Fruit fly (Drosophila melanogaster) whole organism, wandering third instar larva: ENCODE measurements around the gene CG5276.

ENCODE experiments used
- CG32264 ChIP-seq: fragments of 200-800 bp; sonication (Bioruptor generic); optimal IDR thresholded peaks from 2 replicates; lab custom pipeline; 2016; ENCODE audit warnings: missing biosample characterization, missing genetic modification characterization
- CG9705 ChIP-seq: fragments of 200-800 bp; sonication (Bioruptor generic); optimal IDR thresholded peaks from 2 replicates; lab custom pipeline; 2018; ENCODE audit warnings: missing biosample characterization, mild to moderate bottlenecking, missing genetic modification characterization
- CrebA ChIP-seq: fragments of 200-800 bp; sonication (Bioruptor generic); optimal IDR thresholded peaks from 2 replicates; lab custom pipeline; 2016; ENCODE audit warnings: missing biosample characterization, mild to moderate bottlenecking, missing genetic modification characterization, borderline replicate concordance
- Dfd ChIP-seq: fragments of >200 bp; optimal IDR thresholded peaks from 2 replicates; lab custom pipeline; 2017; ENCODE audit warnings: missing biosample characterization, missing genetic modification characterization
- GATAd ChIP-seq: sonication (Bioruptor generic); optimal IDR thresholded peaks from 2 replicates; lab custom pipeline; 2016; ENCODE audit warnings: missing biosample characterization, missing genetic modification characterization
- HLH106 ChIP-seq: fragments of 200-800 bp; optimal IDR thresholded peaks from 3 replicates; lab custom pipeline; 2019; ENCODE audit warnings: missing biosample characterization, mild to moderate bottlenecking, missing genetic modification characterization, moderate library complexity
- Hnf4 ChIP-seq: fragments of 200-800 bp; sonication (Bioruptor generic); optimal IDR thresholded peaks from 2 replicates; lab custom pipeline; 2016; ENCODE audit warnings: missing biosample characterization, mild to moderate bottlenecking, missing genetic modification characterization
- Hr83 ChIP-seq: fragments of 200-300 bp; sonication (Bioruptor generic); optimal IDR thresholded peaks from 2 replicates; lab custom pipeline; 2016; ENCODE audit warnings: missing biosample characterization, mild to moderate bottlenecking, missing genetic modification characterization, moderate library complexity; ENCODE audit not compliant: poor library complexity, severe bottlenecking
- Jra ChIP-seq: sonication (Bioruptor generic); optimal IDR thresholded peaks from 2 replicates; lab custom pipeline; 2016; ENCODE audit warnings: missing biosample characterization, missing genetic modification characterization
- Myc ChIP-seq: fragments of >200 bp; optimal IDR thresholded peaks from 2 replicates; lab custom pipeline; 2017
- N ChIP-seq: fragments of >200 bp; optimal IDR thresholded peaks from 2 replicates; lab custom pipeline; 2018; ENCODE audit warnings: missing biosample characterization, missing external identifiers, missing genetic modification characterization
- OdsH ChIP-seq: fragments of 200-800 bp; sonication (Bioruptor generic); optimal IDR thresholded peaks from 2 replicates; lab custom pipeline; 2016; ENCODE audit warnings: missing biosample characterization, mild to moderate bottlenecking, missing genetic modification characterization
- Rel ChIP-seq, 2 experiments: fragments of 200-800 bp; sonication (Bioruptor generic) in 1 of 2; optimal IDR thresholded peaks; 2 replicates in 1 of 2; 3 replicates in 1 of 2; lab custom pipeline; 2016 to 2019; ENCODE audit warnings: mild to moderate bottlenecking in 2 of 2, missing biosample characterization in 2 of 2, missing genetic modification characterization in 2 of 2, moderate library complexity in 1 of 2
- Sp1 ChIP-seq: fragments of 200-800 bp; sonication (Bioruptor generic); optimal IDR thresholded peaks from 3 replicates; lab custom pipeline; 2019; ENCODE audit warnings: missing biosample characterization, mild to moderate bottlenecking, missing genetic modification characterization, moderate library complexity
- Vsx2 ChIP-seq: fragments of 200-300, 225-300 bp; sonication (Bioruptor generic); optimal IDR thresholded peaks from 2 replicates; lab custom pipeline; 2018; ENCODE audit warnings: missing biosample characterization, missing genetic modification characterization; ENCODE audit not compliant: partially characterized antibody
- br ChIP-seq: fragments of 200-800 bp; sonication (Bioruptor generic); optimal IDR thresholded peaks from 2 replicates; lab custom pipeline; 2016; ENCODE audit warnings: missing biosample characterization, missing genetic modification characterization
- dl ChIP-seq, 2 experiments: fragments of 175-275, 200-275 bp in 1 of 2; fragments of 200-275 bp in 1 of 2; sonication (Bioruptor generic); optimal IDR thresholded peaks; lab custom pipeline; 2018; ENCODE audit warnings: mild to moderate bottlenecking in 2 of 2, missing biosample characterization in 2 of 2, missing genetic modification characterization in 2 of 2, moderate library complexity in 2 of 2; ENCODE audit not compliant: partially characterized antibody in 2 of 2, insufficient read depth in 1 of 2
- dmrt93B ChIP-seq: fragments of 200-800 bp; sonication (Bioruptor generic); optimal IDR thresholded peaks from 2 replicates; lab custom pipeline; 2018; ENCODE audit warnings: missing biosample characterization, mild to moderate bottlenecking, missing genetic modification characterization
- dsf ChIP-seq: sonication (Bioruptor generic); optimal IDR thresholded peaks from 2 replicates; lab custom pipeline; 2016; ENCODE audit warnings: missing biosample characterization, missing genetic modification characterization, borderline replicate concordance
- ey ChIP-seq: fragments of 200-800 bp; sonication (Bioruptor generic); optimal IDR thresholded peaks from 2 replicates; lab custom pipeline; 2016; ENCODE audit warnings: missing biosample characterization, missing genetic modification characterization
- foxo ChIP-seq, 2 experiments: fragments of 200-800 bp; sonication (Bioruptor generic); optimal IDR thresholded peaks; 2 replicates in 1 of 2; 3 replicates in 1 of 2; lab custom pipeline; 2016 to 2017; ENCODE audit warnings: missing biosample characterization in 2 of 2, missing genetic modification characterization in 2 of 2
- fru ChIP-seq: fragments of 200-800 bp; sonication (Bioruptor generic); optimal IDR thresholded peaks from 3 replicates; lab custom pipeline; 2016; ENCODE audit warnings: missing biosample characterization, mild to moderate bottlenecking, missing genetic modification characterization
- h ChIP-seq: fragments of 200-800 bp; sonication (Bioruptor generic); optimal IDR thresholded peaks from 3 replicates; lab custom pipeline; 2016; ENCODE audit warnings: missing biosample characterization, mild to moderate bottlenecking, missing genetic modification characterization
- lola ChIP-seq: fragments of >200 bp; optimal IDR thresholded peaks from 2 replicates; lab custom pipeline; 2017; ENCODE audit warnings: missing biosample characterization, missing genetic modification characterization
- pan ChIP-seq: fragments of >200 bp; optimal IDR thresholded peaks from 2 replicates; lab custom pipeline; 2017
- psq ChIP-seq: fragments of 200-800 bp; sonication (Bioruptor generic); optimal IDR thresholded peaks from 3 replicates; lab custom pipeline; 2017; ENCODE audit warnings: missing biosample characterization, mild to moderate bottlenecking, missing genetic modification characterization, moderate library complexity
- rgr ChIP-seq: fragments of 200-800 bp; sonication (Bioruptor generic); optimal IDR thresholded peaks from 3 replicates; lab custom pipeline; 2016; ENCODE audit warnings: missing biosample characterization, mild to moderate bottlenecking, missing genetic modification characterization
- sage ChIP-seq: fragments of 200-800 bp; sonication (Bioruptor generic); optimal IDR thresholded peaks from 2 replicates; lab custom pipeline; 2016; ENCODE audit warnings: missing biosample characterization, mild to moderate bottlenecking, missing genetic modification characterization
- sv ChIP-seq: fragments of 200-800 bp; sonication (Bioruptor generic); optimal IDR thresholded peaks from 3 replicates; lab custom pipeline; 2016; ENCODE audit warnings: missing biosample characterization, missing genetic modification characterization
- tai ChIP-seq: sonication (Bioruptor generic); optimal IDR thresholded peaks from 2 replicates; lab custom pipeline; 2016; ENCODE audit warnings: missing biosample characterization, missing genetic modification characterization
- usp ChIP-seq: fragments of >200 bp; optimal IDR thresholded peaks from 2 replicates; lab custom pipeline; 2017; ENCODE audit warnings: missing biosample characterization, missing genetic modification characterization
- woc ChIP-seq: sonication (Bioruptor generic); optimal IDR thresholded peaks from 2 replicates; lab custom pipeline; 2016; ENCODE audit warnings: missing biosample characterization, mild to moderate bottlenecking, missing genetic modification characterization

The CG5276 gene

dm6 chr3R:11452041-11452440 is 20.5 kb downstream of the CG5276 start:
- TF ChIP-seq Vsx2 (GFP tag; lab: Kevin White, UChicago): peak; percentile 53
- no peak for TF ChIP-seq dsf (GFP tag; lab: Kevin White, UChicago)
- no peak for TF ChIP-seq Jra (GFP tag; lab: Kevin White, UChicago)
- TF ChIP-seq N (GFP tag; lab: Kevin White, UChicago): peak; percentile 62
- no peak for TF ChIP-seq HLH106 (tag; lab: Kevin White, UChicago)
- TF ChIP-seq h (GFP tag; lab: Kevin White, UChicago): no peak
- TF ChIP-seq dmrt93B (GFP tag; lab: Kevin White, UChicago): no peak
- TF ChIP-seq Myc (lab: Kevin White, UChicago): peak; percentile 80
- no peak for TF ChIP-seq pan (lab: Kevin White, UChicago)
- TF ChIP-seq Rel (GFP tag; optimal IDR thresholded peaks at IDR 0.05; lab: Kevin White, UChicago): no peak
- no peak for TF ChIP-seq Rel (tag; optimal IDR thresholded peaks at IDR 0.05; lab: Kevin White, UChicago)
- TF ChIP-seq sage (GFP tag; lab: Kevin White, UChicago): no peak
- TF ChIP-seq CrebA (GFP tag; lab: Kevin White, UChicago): no peak
- no peak for TF ChIP-seq sv

- peak; percentile 67 for TF ChIP-seq Sp1 (GFP tag; lab: Kevin White, UChicago)
- no peak for TF ChIP-seq pan (lab: Kevin White, UChicago)
- no peak for TF ChIP-seq Vsx2 (GFP tag; lab: Kevin White, UChicago)
- peak; percentile 74 for TF ChIP-seq HLH106 (tag; lab: Kevin White, UChicago)
- no peak for TF ChIP-seq Dfd
- peak; percentile 24 for TF ChIP-seq Jra (GFP tag; lab: Kevin White, UChicago)
- TF ChIP-seq dsf (GFP tag; lab: Kevin White, UChicago): no peak
- TF ChIP-seq dmrt93B (GFP tag; lab: Kevin White, UChicago): peak; percentile 68
- no peak for TF ChIP-seq Rel (GFP tag; optimal IDR thresholded peaks at IDR 0.05; lab: Kevin White, UChicago)
- peak; percentile 100 for TF ChIP-seq Rel (tag; optimal IDR thresholded peaks at IDR 0.05; lab: Kevin White, UChicago)
- TF ChIP-seq psq (GFP tag; lab: Kevin White, UChicago): peak; percentile 69
- no peak for TF ChIP-seq tai (GFP tag; lab: Kevin White, UChicago)
- peak; percentile 75 for TF ChIP-seq fru (GFP tag; lab: Kevin White, UChicago)
- TF ChIP-seq h (GFP tag; lab: Kevin White, UChicago): peak; percentile 76
- TF ChIP-seq CG32264 (GFP tag; lab: Kevin White, UChicago): peak; percentile 41
- peak in 1 of 2 experiments; percentile 74 for TF ChIP-seq foxo (GFP tag; optimal IDR thresholded peaks at IDR 0.05; lab: Kevin White, UChicago)
- TF ChIP-seq sv: peak; percentile 31
- peak; percentile 76 for TF ChIP-seq ey
- peak; percentile 73 for TF ChIP-seq OdsH (GFP tag; lab: Kevin White, UChicago)
- TF ChIP-seq rgr (GFP tag; lab: Kevin White, UChicago): peak; percentile 76
- TF ChIP-seq br (GFP tag; lab: Kevin White, UChicago): peak; percentile 76
- TF ChIP-seq woc (GFP tag; lab: Kevin White, UChicago): peak; percentile 45
- TF ChIP-seq CG9705 (GFP tag; lab: Kevin White, UChicago): peak; percentile 31
- TF ChIP-seq Hnf4 (GFP tag; lab: Kevin White, UChicago): peak; percentile 54
Measured at dm6 chr3R:11454210-11454904, 22.8 kb downstream of the CG5276 start.

DNA sequence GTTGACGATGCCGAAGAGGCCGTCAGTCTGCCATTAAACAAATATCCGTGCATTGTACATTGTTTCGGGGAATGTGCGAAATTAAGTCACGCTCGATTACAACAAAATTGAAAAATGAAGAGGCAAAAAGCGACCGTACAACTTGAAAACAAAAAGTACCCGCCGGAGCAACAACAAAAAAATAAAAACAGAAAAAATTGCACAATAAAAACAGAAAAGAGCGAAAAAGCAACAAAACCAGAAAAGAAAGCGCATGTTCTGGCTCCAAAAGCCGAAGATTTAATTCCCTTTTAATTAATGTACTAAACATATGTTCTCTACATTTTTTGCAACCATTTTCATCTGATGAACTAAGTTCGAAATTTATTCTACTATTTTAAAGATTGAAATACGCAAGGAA is 25.0 kb downstream of the CG5276 start:
- TF ChIP-seq Hr83: no peak
- no peak for TF ChIP-seq dl (GFP tag; optimal IDR thresholded peaks at IDR 0.05; lab: Kevin White, UChicago; ENCODE audit: insufficient read depth in 1 of 2, partially characterized antibody in 2 of 2)
- TF ChIP-seq Sp1 (GFP tag; lab: Kevin White, UChicago): peak; percentile 77
- TF ChIP-seq dsf (GFP tag; lab: Kevin White, UChicago): no peak
- TF ChIP-seq Jra (GFP tag; lab: Kevin White, UChicago): no peak
- no peak for TF ChIP-seq CG9705 (GFP tag; lab: Kevin White, UChicago)
- no peak for TF ChIP-seq Rel (GFP tag; optimal IDR thresholded peaks at IDR 0.05; lab: Kevin White, UChicago)
- peak; percentile 92 for TF ChIP-seq Rel (tag; optimal IDR thresholded peaks at IDR 0.05; lab: Kevin White, UChicago)
- TF ChIP-seq ey: no peak
- TF ChIP-seq h (GFP tag; lab: Kevin White, UChicago): no peak
- no peak for TF ChIP-seq br (GFP tag; lab: Kevin White, UChicago)
- no peak for TF ChIP-seq GATAd (GFP tag; lab: Kevin White, UChicago)
- peak; percentile 21 for TF ChIP-seq HLH106 (tag; lab: Kevin White, UChicago)
- no peak for TF ChIP-seq CG32264 (GFP tag; lab: Kevin White, UChicago)
- TF ChIP-seq Dfd: no peak
- TF ChIP-seq psq (GFP tag; lab: Kevin White, UChicago): no peak
- no peak for TF ChIP-seq Vsx2 (GFP tag; lab: Kevin White, UChicago)
- no peak for TF ChIP-seq foxo (GFP tag; optimal IDR thresholded peaks at IDR 0.05; lab: Kevin White, UChicago)
- TF ChIP-seq usp (GFP tag; lab: Kevin White, UChicago): no peak
- TF ChIP-seq lola: no peak
- TF ChIP-seq dmrt93B (GFP tag; lab: Kevin White, UChicago): peak; percentile 1
